Worm (Caenorhabditis elegans) whole organism, mixed stage, embryonic: ENCODE data around the gene tpi-1.

ENCODE experiments used
- M03D4.4 ChIP-seq: sonication (generic microtip); optimal IDR thresholded peaks from 2 replicates; lab custom pipeline; 2017; ENCODE audit warnings: mild to moderate bottlenecking, missing genetic modification characterization, missing compliant biosample characterization
- bed-3 ChIP-seq: fragments of 200-800 bp; sonication (Bioruptor generic); optimal IDR thresholded peaks from 3 replicates; lab custom pipeline; 2018; ENCODE audit warnings: mild to moderate bottlenecking, missing genetic modification characterization, moderate library complexity, missing compliant biosample characterization
- blmp-1 ChIP-seq: fragments of 150-350 bp; optimal IDR thresholded peaks from 2 replicates; lab custom pipeline; 2014; ENCODE audit warnings: missing biosample characterization, missing genetic modification characterization
- ceh-39 ChIP-seq: fragments of 150-350 bp; optimal IDR thresholded peaks from 2 replicates; lab custom pipeline; 2014; ENCODE audit warnings: missing biosample characterization, missing genetic modification characterization
- ceh-43 ChIP-seq: fragments of 200-800 bp; sonication (Bioruptor generic); optimal IDR thresholded peaks from 2 replicates; lab custom pipeline; 2018; ENCODE audit warnings: mild to moderate bottlenecking, missing genetic modification characterization, moderate library complexity, missing compliant biosample characterization
- ceh-83 ChIP-seq: fragments of 200-800 bp; sonication (Bioruptor generic); optimal IDR thresholded peaks from 2 replicates; lab custom pipeline; 2018; ENCODE audit warnings: mild to moderate bottlenecking, missing genetic modification characterization, missing compliant biosample characterization
- ces-1 ChIP-seq: fragments of 150-350 bp; optimal IDR thresholded peaks from 2 replicates; lab custom pipeline; 2014; ENCODE audit warnings: missing biosample characterization, missing genetic modification reagents, missing genetic modification characterization
- cnd-1 ChIP-seq: fragments of 200-800 bp; sonication (Bioruptor generic); optimal IDR thresholded peaks from 2 replicates; lab custom pipeline; 2018; ENCODE audit warnings: mild to moderate bottlenecking, missing genetic modification characterization, missing compliant biosample characterization
- drap-1 ChIP-seq: fragments of 200-800 bp; sonication (Bioruptor generic); optimal IDR thresholded peaks from 3 replicates; lab custom pipeline; 2018; ENCODE audit warnings: mild to moderate bottlenecking, missing genetic modification characterization, missing compliant biosample characterization
- elt-1 ChIP-seq: sonication (generic microtip); optimal IDR thresholded peaks from 2 replicates; lab custom pipeline; 2017; ENCODE audit warnings: missing genetic modification characterization, mild to moderate bottlenecking, missing compliant biosample characterization, antibody characterized with exemption, moderate library complexity, borderline replicate concordance; ENCODE audit not compliant: insufficient read depth
- elt-3 ChIP-seq: fragments of 150-350 bp; optimal IDR thresholded peaks from 2 replicates; lab custom pipeline; 2014; ENCODE audit warnings: missing biosample characterization, missing genetic modification characterization
- flh-1 ChIP-seq: fragments of 200-800 bp; sonication (Bioruptor generic); optimal IDR thresholded peaks from 2 replicates; lab custom pipeline; 2018; ENCODE audit warnings: mild to moderate bottlenecking, missing genetic modification characterization, moderate library complexity, missing compliant biosample characterization
- ham-2 ChIP-seq: fragments of 200-800 bp; sonication (Bioruptor generic); optimal IDR thresholded peaks from 2 replicates; lab custom pipeline; 2018; ENCODE audit warnings: mild to moderate bottlenecking, missing genetic modification characterization, missing compliant biosample characterization
- hlh-1 ChIP-seq: fragments of 150-350 bp; optimal IDR thresholded peaks from 2 replicates; lab custom pipeline; 2014; ENCODE audit warnings: missing biosample characterization, missing genetic modification reagents, missing genetic modification characterization
- lin-13 ChIP-seq: fragments of 150-350 bp; optimal IDR thresholded peaks from 2 replicates; lab custom pipeline; 2014; ENCODE audit warnings: missing biosample characterization, missing genetic modification characterization
- lin-32 ChIP-seq: fragments of 200-800 bp; sonication (Bioruptor generic); optimal IDR thresholded peaks from 2 replicates; lab custom pipeline; 2018; ENCODE audit warnings: mild to moderate bottlenecking, missing genetic modification characterization, missing compliant biosample characterization
- lsy-2 ChIP-seq: fragments of 150-350 bp; optimal IDR thresholded peaks from 2 replicates; lab custom pipeline; 2014; ENCODE audit warnings: missing biosample characterization, missing genetic modification characterization
- mab-5 ChIP-seq: fragments of 150-350 bp; optimal IDR thresholded peaks from 2 replicates; lab custom pipeline; 2014; ENCODE audit warnings: missing biosample characterization, missing genetic modification characterization
- mep-1 ChIP-seq: fragments of 150-350 bp; optimal IDR thresholded peaks from 2 replicates; lab custom pipeline; 2017; ENCODE audit warnings: missing biosample characterization, missing genetic modification reagents, missing genetic modification characterization, inconsistent platforms
- mls-2 ChIP-seq: sonication (generic microtip); optimal IDR thresholded peaks from 2 replicates; lab custom pipeline; 2016; ENCODE audit warnings: mild to moderate bottlenecking, missing genetic modification characterization, moderate library complexity, missing compliant biosample characterization
- nhr-12 ChIP-seq: fragments of 150-350 bp; optimal IDR thresholded peaks from 2 replicates; lab custom pipeline; 2014; ENCODE audit warnings: missing biosample characterization, missing genetic modification characterization
- nhr-2 ChIP-seq: fragments of 150-350 bp; optimal IDR thresholded peaks from 2 replicates; lab custom pipeline; 2014; ENCODE audit warnings: missing biosample characterization, missing genetic modification characterization
- nhr-237 ChIP-seq: fragments of 150-350 bp; optimal IDR thresholded peaks from 2 replicates; lab custom pipeline; 2014; ENCODE audit warnings: missing biosample characterization, missing genetic modification characterization
- nhr-28 ChIP-seq: fragments of 150-350 bp; optimal IDR thresholded peaks from 2 replicates; lab custom pipeline; 2014; ENCODE audit warnings: missing biosample characterization, missing genetic modification characterization
- nhr-76 ChIP-seq: sonication (generic microtip); optimal IDR thresholded peaks from 2 replicates; lab custom pipeline; 2017; ENCODE audit warnings: missing biosample characterization, missing genetic modification characterization
- pha-4 ChIP-seq: fragments of 150-350 bp; optimal IDR thresholded peaks from 2 replicates; lab custom pipeline; 2018; ENCODE audit warnings: missing biosample characterization, missing genetic modification reagents, missing genetic modification characterization
- sem-2 ChIP-seq: fragments of 200-800 bp; sonication (Bioruptor generic); optimal IDR thresholded peaks from 2 replicates; lab custom pipeline; 2018; ENCODE audit warnings: mild to moderate bottlenecking, missing genetic modification characterization, missing compliant biosample characterization
- snpc-4 ChIP-seq: fragments of 150-350 bp; optimal IDR thresholded peaks from 2 replicates; lab custom pipeline; 2014; ENCODE audit warnings: missing biosample characterization, missing genetic modification characterization
- sptf-1 ChIP-seq: sonication (generic microtip); optimal IDR thresholded peaks from 2 replicates; lab custom pipeline; 2017; ENCODE audit warnings: mild to moderate bottlenecking, missing genetic modification characterization, moderate library complexity, missing compliant biosample characterization
- tbx-8 ChIP-seq: fragments of 200-800 bp; sonication (Bioruptor generic); optimal IDR thresholded peaks from 2 replicates; lab custom pipeline; 2018; ENCODE audit warnings: mild to moderate bottlenecking, missing genetic modification characterization, moderate library complexity, missing compliant biosample characterization
- unc-120 ChIP-seq: sonication (generic microtip); optimal IDR thresholded peaks from 2 replicates; lab custom pipeline; 2017; ENCODE audit warnings: missing genetic modification characterization, missing compliant biosample characterization; ENCODE audit not compliant: poor library complexity, severe bottlenecking
- unc-39 ChIP-seq: fragments of 150-350 bp; optimal IDR thresholded peaks from 2 replicates; lab custom pipeline; 2014; ENCODE audit warnings: missing biosample characterization, missing genetic modification characterization
- unc-62 ChIP-seq: fragments of 150-350 bp; optimal IDR thresholded peaks from 2 replicates; lab custom pipeline; 2014; ENCODE audit warnings: missing biosample characterization, missing genetic modification reagents, missing genetic modification characterization
- zip-8 ChIP-seq: fragments of 150-350 bp; optimal IDR thresholded peaks from 2 replicates; lab custom pipeline; 2014; ENCODE audit warnings: missing biosample characterization, missing genetic modification characterization
- ztf-11 ChIP-seq: fragments of 150-350 bp; optimal IDR thresholded peaks from 2 replicates; lab custom pipeline; 2014; ENCODE audit warnings: missing biosample characterization, missing genetic modification characterization

tpi-1 gene

ce11 chrII:12050607-12051006 lies 11.7 kb upstream of the tpi-1 start:
- TF ChIP-seq sptf-1 (tag; lab: Kevin White, UChicago) (no peak), nhr-76 (tag; lab: Kevin White, UChicago) (no peak), nhr-28 (no peak), pha-4 (tag; lab: Kevin White, UChicago) (no peak), sem-2 (no peak), unc-62 (no peak), ces-1 (GFP tag; lab: Kevin White, UChicago) (no peak), lin-13 (tag; lab: Kevin White, UChicago) (no peak), blmp-1 (no peak), lin-32 (no peak), ceh-39 (tag; lab: Kevin White, UChicago) (no peak), mls-2 (tag; lab: Kevin White, UChicago) (no peak), mep-1 (no peak)
- TF ChIP-seq, all 35 proteins: peak for 0

ce11 chrII:12049281-12049680 lies 10.3 kb upstream of the tpi-1 start, which contains the start of gene nadk-2:
nadk-2 (plus strand) TSS chrII:12049581.
- no peak for TF ChIP-seq ztf-11 (tag; lab: Kevin White, UChicago)
- no peak for TF ChIP-seq nhr-2 (tag; lab: Kevin White, UChicago)
- TF ChIP-seq lin-32: no peak
- TF ChIP-seq ces-1 (GFP tag; lab: Kevin White, UChicago): no peak
- TF ChIP-seq mls-2 (tag; lab: Kevin White, UChicago): no peak
- no peak for TF ChIP-seq ceh-39 (tag; lab: Kevin White, UChicago)
- TF ChIP-seq nhr-237: no peak
- no peak for TF ChIP-seq ham-2 (GFP tag; lab: Kevin White, UChicago)

ce11 chrII:12042108-12042960 lies 3.4 kb upstream of the tpi-1 start, which contains the start of gene ippk-1:
ippk-1 (plus strand) TSS chrII:12042910.
- no peak for TF ChIP-seq ceh-39 (tag; lab: Kevin White, UChicago)
- TF ChIP-seq lin-32: peak; percentile 53
- TF ChIP-seq bed-3 (GFP tag; lab: Kevin White, UChicago): peak; percentile 27
- no peak for TF ChIP-seq elt-3 (tag; lab: Kevin White, UChicago)
- TF ChIP-seq ztf-11 (tag; lab: Kevin White, UChicago): no peak
- TF ChIP-seq lsy-2 (tag; lab: Kevin White, UChicago): peak; percentile 50
- no peak for TF ChIP-seq zip-8
- TF ChIP-seq tbx-8: peak; percentile 63
- peak; percentile 85 for TF ChIP-seq mls-2 (tag; lab: Kevin White, UChicago)
- peak; percentile 42 for TF ChIP-seq mep-1
- TF ChIP-seq M03D4.4 (tag; lab: Kevin White, UChicago): peak; percentile 54
- TF ChIP-seq blmp-1: no peak
- TF ChIP-seq hlh-1: no peak
- TF ChIP-seq sptf-1 (tag; lab: Kevin White, UChicago): peak; percentile 87
- TF ChIP-seq flh-1 (GFP tag; lab: Kevin White, UChicago): no peak
- TF ChIP-seq sem-2: peak; percentile 44
- no peak for TF ChIP-seq nhr-12 (tag; lab: Kevin White, UChicago)
- TF ChIP-seq unc-120 (tag; lab: Kevin White, UChicago): no peak
- TF ChIP-seq unc-39 (tag; lab: Kevin White, UChicago): no peak
- no peak for TF ChIP-seq nhr-28
- TF ChIP-seq pha-4 (tag; lab: Kevin White, UChicago): peak; percentile 45
- no peak for TF ChIP-seq mab-5 (tag; lab: Kevin White, UChicago)
- peak; percentile 56 for TF ChIP-seq ceh-43 (GFP tag; lab: Kevin White, UChicago)
- TF ChIP-seq snpc-4 (tag; lab: Kevin White, UChicago): no peak
- peak; percentile 21 for TF ChIP-seq lin-13 (tag; lab: Kevin White, UChicago)
- TF ChIP-seq cnd-1: peak; percentile 35
- TF ChIP-seq nhr-76 (tag; lab: Kevin White, UChicago): no peak
- no peak for TF ChIP-seq elt-1 (tag; lab: Kevin White, UChicago)
- peak; percentile 56 for TF ChIP-seq drap-1 (GFP tag; lab: Kevin White, UChicago)
- no peak for TF ChIP-seq nhr-237
- peak; percentile 78 for TF ChIP-seq ces-1 (GFP tag; lab: Kevin White, UChicago)
- no peak for TF ChIP-seq nhr-2 (tag; lab: Kevin White, UChicago)
- no peak for TF ChIP-seq unc-62
- peak; percentile 60 for TF ChIP-seq ham-2 (GFP tag; lab: Kevin White, UChicago)
- no peak for TF ChIP-seq ceh-83
